Fruit fly (Drosophila melanogaster): Measurements from ENCODE around the gene CG42822.

The CG42822 gene

DNA sequence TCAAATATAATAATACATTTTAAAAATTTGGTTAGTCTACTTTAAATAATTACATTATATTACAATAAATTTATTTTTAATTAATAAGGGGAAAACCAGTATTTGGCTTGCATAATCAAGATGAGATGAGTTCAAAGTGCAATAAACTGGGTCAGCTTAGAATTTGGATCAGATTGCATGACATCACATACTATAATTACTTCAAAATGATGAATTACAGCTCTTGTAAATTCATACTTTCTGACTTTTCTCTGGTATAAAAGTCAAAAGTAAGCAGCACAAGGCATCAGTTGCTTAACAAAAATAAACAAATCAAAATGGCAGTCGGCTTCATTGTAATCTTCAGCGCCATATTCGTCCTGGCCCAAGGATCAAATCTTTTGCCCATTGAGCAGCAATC lies 3.5 kb downstream of the CG42822 start, which contains the start of gene CG33333:
TSS of gene CG33333 (plus strand) at position 301 of the 400 bp plus-strand sequence.
- TF ChIP-seq Sin3A (optimal IDR thresholded peaks at IDR 0.05) (no peak), h (optimal IDR thresholded peaks at IDR 0.05) (no peak), insv (optimal IDR thresholded peaks at IDR 0.05) (no peak), ttk (optimal IDR thresholded peaks at IDR 0.05) (no peak), psq (optimal IDR thresholded peaks at IDR 0.05) (no peak), Myc (optimal IDR thresholded peaks at IDR 0.05) (no peak)

DNA sequence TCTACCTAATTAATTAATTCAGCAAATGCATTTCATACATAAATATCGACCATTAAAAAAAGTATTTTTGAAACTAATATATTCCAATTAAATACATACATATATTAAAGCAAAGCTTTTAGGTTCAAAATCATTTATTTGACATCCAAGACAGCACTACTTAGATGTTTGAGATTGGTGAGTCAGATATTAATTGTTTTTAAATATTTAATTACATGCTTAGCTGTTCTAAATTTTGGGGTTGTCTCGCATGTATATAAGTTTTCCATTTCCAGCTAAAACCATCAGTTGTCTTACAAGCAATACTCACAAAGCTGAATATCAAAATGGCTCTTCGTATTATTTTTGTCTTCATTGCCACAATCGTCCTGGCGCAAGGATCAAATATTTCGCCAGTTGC lies 4.8 kb downstream of the CG42822 start, which contains the start of gene CG42834:
TSS of gene CG42834 (plus strand) at position 301 of the 400 bp plus-strand sequence.
- TF ChIP-seq Sin3A (optimal IDR thresholded peaks at IDR 0.05) = no peak
- no peak for TF ChIP-seq Myc (optimal IDR thresholded peaks at IDR 0.05)
- TF ChIP-seq ttk (optimal IDR thresholded peaks at IDR 0.05) = no peak
- no peak for TF ChIP-seq insv (optimal IDR thresholded peaks at IDR 0.05)
- no peak for TF ChIP-seq psq (optimal IDR thresholded peaks at IDR 0.05)
- no peak for TF ChIP-seq h (optimal IDR thresholded peaks at IDR 0.05)

- TF ChIP-seq Myc (optimal IDR thresholded peaks at IDR 0.05) = no peak
- TF ChIP-seq ttk (optimal IDR thresholded peaks at IDR 0.05) = no peak
- TF ChIP-seq insv (optimal IDR thresholded peaks at IDR 0.05) = no peak
- TF ChIP-seq psq (optimal IDR thresholded peaks at IDR 0.05) = no peak
- no peak for TF ChIP-seq Sin3A (optimal IDR thresholded peaks at IDR 0.05)
- TF ChIP-seq h (optimal IDR thresholded peaks at IDR 0.05) = no peak
Measured at dm6 chr3R:17420338-17420737, 6.6 kb downstream of the CG42822 start, which contains the start of gene CG42835. Gene CG42835 (plus strand): TSS chr3R:17420638.

DNA sequence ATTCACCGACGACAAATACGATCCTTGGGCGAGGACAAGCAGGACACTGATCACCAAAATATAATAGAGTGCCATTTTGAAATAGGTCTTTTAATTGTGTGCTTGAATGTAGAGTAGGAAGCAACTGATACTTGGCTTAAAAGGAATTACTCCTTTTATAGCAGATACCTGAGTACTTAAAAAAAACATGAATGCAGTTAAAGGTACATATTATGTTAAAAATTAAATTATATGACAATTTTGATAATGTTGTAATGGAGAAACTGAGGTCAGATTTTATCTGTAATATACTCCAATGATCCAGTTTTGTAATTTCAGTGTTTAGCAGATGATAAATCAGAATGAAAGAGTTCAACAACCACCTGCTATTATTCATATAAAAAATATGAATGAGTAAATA lies 8.4 kb downstream of the CG42822 start, which contains the start of gene CG14332:
TSS of gene CG14332 (minus strand) at position 101 of the 400 bp plus-strand sequence.
- no peak for TF ChIP-seq insv (optimal IDR thresholded peaks at IDR 0.05)
- no peak for TF ChIP-seq Myc (optimal IDR thresholded peaks at IDR 0.05)
- TF ChIP-seq h (optimal IDR thresholded peaks at IDR 0.05) = no peak
- no peak for TF ChIP-seq Sin3A (optimal IDR thresholded peaks at IDR 0.05)
- no peak for TF ChIP-seq ttk (optimal IDR thresholded peaks at IDR 0.05)
- no peak for TF ChIP-seq psq (optimal IDR thresholded peaks at IDR 0.05)

DNA sequence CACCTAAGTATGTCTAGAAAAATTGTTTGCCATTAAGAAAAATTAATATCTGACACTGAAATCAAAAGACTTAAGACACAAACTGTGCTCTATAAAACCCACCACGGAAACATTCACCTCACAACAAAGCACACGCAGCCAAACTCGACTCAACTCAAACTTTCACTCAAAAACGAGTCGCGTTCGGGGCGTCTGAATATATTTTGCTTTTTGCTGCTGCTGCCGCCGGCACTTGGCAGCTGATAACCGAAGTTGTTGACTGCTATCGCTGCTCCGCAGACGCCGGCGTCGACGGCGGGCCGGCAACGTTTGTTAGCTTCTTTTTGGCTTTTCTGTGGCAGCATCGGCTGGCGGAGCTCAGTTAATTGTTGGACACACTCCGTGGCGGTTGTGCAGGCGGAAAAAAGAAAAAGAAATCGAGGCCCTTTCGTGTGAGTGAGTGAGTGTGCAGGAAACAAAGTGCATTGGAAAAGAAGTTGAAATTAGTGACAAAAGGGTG lies 11.8 kb downstream of the CG42822 start, which contains the start of gene cysu:
TSS of gene cysu (plus strand) at position 352 of the 499 bp plus-strand sequence.
- no peak for TF ChIP-seq Sin3A (optimal IDR thresholded peaks at IDR 0.05)
- no peak for TF ChIP-seq insv (optimal IDR thresholded peaks at IDR 0.05)
- TF ChIP-seq Myc (optimal IDR thresholded peaks at IDR 0.05) = no peak

dm6 chr3R:17426265-17426664 lies 12.6 kb downstream of the CG42822 start:
- TF ChIP-seq Sin3A (optimal IDR thresholded peaks at IDR 0.05) (no peak), insv (optimal IDR thresholded peaks at IDR 0.05) (no peak), psq (optimal IDR thresholded peaks at IDR 0.05) (no peak), Myc (optimal IDR thresholded peaks at IDR 0.05) (no peak), h (optimal IDR thresholded peaks at IDR 0.05) (no peak), ttk (optimal IDR thresholded peaks at IDR 0.05) (no peak)

DNA sequence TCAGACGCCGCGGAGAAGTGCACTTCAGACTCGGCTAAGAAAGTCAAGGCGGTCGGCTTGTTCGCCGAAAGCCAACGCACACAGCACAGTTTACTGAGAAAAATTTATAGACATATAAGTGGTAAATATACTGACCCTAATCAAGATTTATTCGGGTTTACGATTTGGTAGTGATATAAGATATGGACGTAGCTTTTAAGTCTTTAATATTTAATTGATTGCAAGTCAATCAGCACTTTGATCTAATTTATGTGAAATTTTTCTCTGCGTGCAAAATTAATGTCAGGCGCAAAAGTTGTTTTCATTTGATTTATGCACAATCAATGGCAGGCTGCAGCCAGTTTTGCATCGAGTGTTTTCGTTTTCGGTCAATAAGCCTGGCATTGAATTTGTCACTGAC lies 16.8 kb downstream of the CG42822 start:
- TF ChIP-seq Sin3A (optimal IDR thresholded peaks at IDR 0.05) (no peak), Myc (optimal IDR thresholded peaks at IDR 0.05) (no peak), insv (optimal IDR thresholded peaks at IDR 0.05) (no peak), psq (optimal IDR thresholded peaks at IDR 0.05) (no peak), h (optimal IDR thresholded peaks at IDR 0.05) (no peak), ttk (optimal IDR thresholded peaks at IDR 0.05) (no peak)

dm6 chr3R:17433117-17433516 lies 19.4 kb downstream of the CG42822 start:
- TF ChIP-seq psq (optimal IDR thresholded peaks at IDR 0.05) = no peak
- no peak for TF ChIP-seq Myc (optimal IDR thresholded peaks at IDR 0.05)
- TF ChIP-seq h (optimal IDR thresholded peaks at IDR 0.05) = no peak
- no peak for TF ChIP-seq Sin3A (optimal IDR thresholded peaks at IDR 0.05)
- TF ChIP-seq ttk (optimal IDR thresholded peaks at IDR 0.05) = no peak
- TF ChIP-seq insv (optimal IDR thresholded peaks at IDR 0.05) = no peak

- no peak for TF ChIP-seq psq (optimal IDR thresholded peaks at IDR 0.05)
Measured at dm6 chr3R:17434330-17434729, 20.6 kb downstream of the CG42822 start, which contains the start of gene CG44090. Gene CG44090 (minus strand): TSS chr3R:17434430.

dm6 chr3R:17440628-17441027 lies 26.9 kb downstream of the CG42822 start, which contains the start of gene CG14331:
Gene CG14331 (minus strand): TSS chr3R:17440728.
- TF ChIP-seq insv (optimal IDR thresholded peaks at IDR 0.05) (no peak), h (optimal IDR thresholded peaks at IDR 0.05) (no peak), ttk (optimal IDR thresholded peaks at IDR 0.05) (no peak), Myc (optimal IDR thresholded peaks at IDR 0.05) (no peak), Sin3A (optimal IDR thresholded peaks at IDR 0.05) (no peak), psq (optimal IDR thresholded peaks at IDR 0.05) (no peak)

- TF ChIP-seq ttk (optimal IDR thresholded peaks at IDR 0.05) (no peak), psq (optimal IDR thresholded peaks at IDR 0.05) (no peak), insv (optimal IDR thresholded peaks at IDR 0.05) (no peak), Sin3A (optimal IDR thresholded peaks at IDR 0.05) (no peak), h (optimal IDR thresholded peaks at IDR 0.05) (no peak)
Measured at dm6 chr3R:17447615-17448014, 33.9 kb downstream of the CG42822 start.

DNA sequence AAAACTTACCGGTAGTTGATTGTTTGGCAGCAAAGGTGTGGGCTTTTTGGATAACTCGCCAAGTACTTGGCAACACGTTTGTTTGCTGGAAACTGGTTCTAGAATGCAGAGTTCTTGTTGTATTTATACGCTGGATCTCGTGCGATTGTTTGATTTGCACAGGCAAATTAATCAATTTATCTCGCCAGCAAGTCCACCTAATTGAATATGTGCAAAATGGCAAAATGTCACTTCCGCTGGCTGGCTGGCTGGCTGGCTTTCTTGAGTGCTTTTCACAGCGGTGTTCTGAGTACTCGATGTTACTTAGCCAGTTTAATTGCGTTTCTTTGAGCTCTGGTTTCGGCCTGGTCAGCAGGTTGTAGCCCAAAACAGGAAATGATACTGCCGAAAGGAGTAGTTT lies 35.1 kb downstream of the CG42822 start, which contains the start of gene Eh:
TSS of gene Eh (minus strand) at position 101 of the 400 bp plus-strand sequence.
- TF ChIP-seq insv (optimal IDR thresholded peaks at IDR 0.05) (no peak), ttk (optimal IDR thresholded peaks at IDR 0.05) (no peak), h (optimal IDR thresholded peaks at IDR 0.05) (no peak), Myc (optimal IDR thresholded peaks at IDR 0.05) (no peak), Sin3A (optimal IDR thresholded peaks at IDR 0.05) (no peak), psq (optimal IDR thresholded peaks at IDR 0.05) (no peak)

DNA sequence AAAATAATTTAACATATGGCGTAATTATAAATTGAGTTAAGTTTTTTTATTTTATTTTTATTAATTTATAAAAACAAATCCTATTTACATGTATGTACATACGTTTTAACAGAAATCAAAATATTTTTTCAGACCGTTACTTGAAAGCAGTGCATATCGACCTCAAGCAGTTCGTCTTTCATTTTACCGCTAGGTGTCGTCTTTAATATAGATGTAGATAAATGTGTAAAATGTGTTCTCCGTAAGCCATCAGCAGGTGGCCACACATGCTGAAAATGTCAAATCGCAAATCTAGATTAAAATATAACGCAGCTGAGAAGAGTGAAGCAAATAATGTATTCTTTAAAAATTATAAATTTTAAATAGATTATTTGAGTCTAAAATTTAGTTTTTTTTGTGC lies 35.7 kb downstream of the CG42822 start:
- no peak for TF ChIP-seq psq (optimal IDR thresholded peaks at IDR 0.05)
- no peak for TF ChIP-seq insv (optimal IDR thresholded peaks at IDR 0.05)
- no peak for TF ChIP-seq h (optimal IDR thresholded peaks at IDR 0.05)
- no peak for TF ChIP-seq ttk (optimal IDR thresholded peaks at IDR 0.05)
- no peak for TF ChIP-seq Myc (optimal IDR thresholded peaks at IDR 0.05)
- TF ChIP-seq Sin3A (optimal IDR thresholded peaks at IDR 0.05) = no peak

Measured in Kc167 (cell line).